Fruit fly (Drosophila melanogaster) whole organism, embryonic: ENCODE data around the gene CG5810.
A peak's percentile ranks its signal among the peaks of the same experiment; 100 is the strongest.

Experiments used
- Bdp1 ChIP-seq: fragments of 200-800 bp; sonication (Bioruptor generic); optimal IDR thresholded peaks from 3 replicates; lab custom pipeline; 2016; ENCODE audit warnings: missing biosample characterization, missing genetic modification characterization
- Blimp-1 ChIP-seq: fragments of 200-800 bp; sonication (Bioruptor generic); optimal IDR thresholded peaks from 3 replicates; lab custom pipeline; 2018; ENCODE audit warnings: missing biosample characterization, missing genetic modification characterization, mild to moderate bottlenecking, moderate library complexity, missing genetic modification reagents
- Bteb2 ChIP-seq: fragments of 200-800 bp; sonication (Bioruptor generic); optimal IDR thresholded peaks from 2 replicates; lab custom pipeline; 2016; ENCODE audit warnings: missing biosample characterization, missing genetic modification characterization
- CG12942 ChIP-seq: fragments of 200-800 bp; sonication (Bioruptor generic); optimal IDR thresholded peaks from 3 replicates; lab custom pipeline; 2016; ENCODE audit warnings: missing biosample characterization, missing genetic modification characterization
- CG13775 ChIP-seq: fragments of 200-800 bp; sonication (Bioruptor generic); optimal IDR thresholded peaks from 3 replicates; lab custom pipeline; 2017; ENCODE audit warnings: missing biosample characterization, mild to moderate bottlenecking, missing genetic modification characterization
- CG14014 ChIP-seq: fragments of 200-800 bp; sonication (Bioruptor generic); IDR thresholded peaks from 2 replicates; pipeline ENCODE4 v1.3.6; 2022; ENCODE audit warnings: missing biosample characterization, missing genetic modification characterization
- CG14860 ChIP-seq: fragments of 200-800 bp; sonication (Bioruptor generic); IDR thresholded peaks from 3 replicates; pipeline ENCODE4 v1.3.6; 2022; ENCODE audit warnings: missing biosample characterization, missing genetic modification characterization; ENCODE audit not compliant: partially characterized antibody
- CG18476 ChIP-seq: fragments of 200-800 bp; sonication (Bioruptor generic); optimal IDR thresholded peaks from 2 replicates; lab custom pipeline; 2016; ENCODE audit warnings: missing biosample characterization, mild to moderate bottlenecking, missing genetic modification characterization
- CG2889 ChIP-seq: fragments of 200-800 bp; sonication (Bioruptor generic); IDR thresholded peaks from 3 replicates; pipeline ENCODE4 v1.3.6; 2022; ENCODE audit warnings: missing biosample characterization, missing genetic modification characterization
- CG31388 ChIP-seq: fragments of 200-800 bp; sonication (Bioruptor generic); optimal IDR thresholded peaks from 2 replicates; lab custom pipeline; 2016; ENCODE audit warnings: missing biosample characterization, missing genetic modification characterization
- CG3281 ChIP-seq: fragments of 200-800 bp; sonication (Bioruptor generic); optimal IDR thresholded peaks from 3 replicates; lab custom pipeline; 2017; ENCODE audit warnings: missing biosample characterization, mild to moderate bottlenecking, missing genetic modification characterization
- CG33213 ChIP-seq: fragments of 200-800 bp; sonication (Bioruptor generic); optimal IDR thresholded peaks from 3 replicates; lab custom pipeline; 2016; ENCODE audit warnings: missing biosample characterization, missing genetic modification characterization
- CG34224 ChIP-seq: fragments of 200-800 bp; sonication (Bioruptor generic); IDR thresholded peaks from 3 replicates; pipeline ENCODE4 v1.3.6; 2022; ENCODE audit warnings: missing biosample characterization, missing genetic modification characterization; ENCODE audit not compliant: partially characterized antibody
- CG3995 ChIP-seq: fragments of 200-800 bp; sonication (Bioruptor generic); optimal IDR thresholded peaks from 3 replicates; lab custom pipeline; 2016; ENCODE audit warnings: missing biosample characterization, missing genetic modification characterization
- CG6254 ChIP-seq: fragments of 200-800 bp; sonication (Bioruptor generic); optimal IDR thresholded peaks from 3 replicates; lab custom pipeline; 2017; ENCODE audit warnings: mild to moderate bottlenecking, missing biosample characterization, missing genetic modification reagents, missing genetic modification characterization
- CG7556 ChIP-seq: fragments of 200-800 bp; sonication (Bioruptor generic); optimal IDR thresholded peaks from 2 replicates; lab custom pipeline; 2017; ENCODE audit warnings: missing biosample characterization, mild to moderate bottlenecking, missing genetic modification characterization
- CG8290 ChIP-seq, 3 experiments: fragments of 200-800 bp; sonication (Bioruptor generic); optimal IDR thresholded peaks; 2 replicates each; lab custom pipeline; 2016 to 2019; ENCODE audit warnings: missing biosample characterization in 3 of 3, missing genetic modification characterization in 3 of 3, mild to moderate bottlenecking in 2 of 3, moderate library complexity in 1 of 3
- CG9932 ChIP-seq: fragments of 200-800 bp; sonication (Bioruptor generic); IDR thresholded peaks from 2 replicates; pipeline ENCODE4 v1.3.6; 2022; ENCODE audit warnings: missing biosample characterization, missing genetic modification characterization
- Drgx ChIP-seq: fragments of 200-800 bp; sonication (Bioruptor generic); IDR thresholded peaks from 2 replicates; pipeline ENCODE4 v1.3.6; 2022; ENCODE audit warnings: missing biosample characterization, missing genetic modification characterization
- Fer1 ChIP-seq: fragments of 200-800 bp; sonication (Bioruptor generic); optimal IDR thresholded peaks from 2 replicates; lab custom pipeline; 2017; ENCODE audit warnings: missing biosample characterization, mild to moderate bottlenecking, missing genetic modification characterization
- H2.0 ChIP-seq: fragments of 200-800 bp; sonication (Bioruptor generic); IDR thresholded peaks from 2 replicates; pipeline ENCODE4 v1.3.6; 2022; ENCODE audit warnings: missing biosample characterization, missing genetic modification characterization
- Hr78 ChIP-seq, 2 experiments: fragments of 200-800 bp in 1 of 2; fragments of >200 bp in 1 of 2; sonication (Bioruptor generic) in 1 of 2; optimal IDR thresholded peaks; 2 replicates each; lab custom pipeline; 2017 to 2019; ENCODE audit warnings: missing biosample characterization in 2 of 2, missing genetic modification characterization in 2 of 2, mild to moderate bottlenecking in 1 of 2, moderate library complexity in 1 of 2
- Med ChIP-seq: fragments of 200-800 bp; sonication (Bioruptor generic); peaks from one replicate; lab custom pipeline; 2016; ENCODE audit warnings: missing biosample characterization, missing genetic modification characterization, mild to moderate bottlenecking, inconsistent platforms, moderate library complexity
- Mes4 ChIP-seq: fragments of 200-800 bp; sonication (Bioruptor generic); optimal IDR thresholded peaks from 2 replicates; lab custom pipeline; 2016; ENCODE audit warnings: missing biosample characterization, missing genetic modification characterization
- Nf-YB ChIP-seq: fragments of 200-800 bp; sonication (Bioruptor generic); optimal IDR thresholded peaks from 3 replicates; lab custom pipeline; 2019; ENCODE audit warnings: missing biosample characterization, mild to moderate bottlenecking, missing genetic modification characterization, moderate library complexity
- NfI ChIP-seq: fragments of 200-800 bp; sonication (Bioruptor generic); optimal IDR thresholded peaks from 3 replicates; lab custom pipeline; 2018; ENCODE audit warnings: missing biosample characterization, mild to moderate bottlenecking, missing genetic modification characterization, moderate library complexity
- Oli ChIP-seq: fragments of 200-800 bp; sonication (Bioruptor generic); optimal IDR thresholded peaks from 2 replicates; lab custom pipeline; 2018; ENCODE audit warnings: missing biosample characterization, mild to moderate bottlenecking, missing genetic modification characterization, moderate library complexity
- Rfx ChIP-seq: fragments of 200-800 bp; sonication (Bioruptor generic); IDR thresholded peaks from 2 replicates; pipeline ENCODE4 v1.3.6; 2022; ENCODE audit warnings: missing biosample characterization, missing genetic modification characterization
- Sox102F ChIP-seq: fragments of 200-800 bp; sonication (Bioruptor generic); optimal IDR thresholded peaks from 2 replicates; lab custom pipeline; 2018; ENCODE audit warnings: missing biosample characterization, mild to moderate bottlenecking, missing genetic modification characterization, moderate library complexity
- Ssrp ChIP-seq: fragments of 200-800 bp; sonication (Bioruptor generic); optimal IDR thresholded peaks from 2 replicates; lab custom pipeline; 2018; ENCODE audit warnings: missing biosample characterization, mild to moderate bottlenecking, missing genetic modification characterization, moderate library complexity
- cato ChIP-seq: fragments of 200-800 bp; sonication (Bioruptor generic); optimal IDR thresholded peaks from 2 replicates; lab custom pipeline; 2016; ENCODE audit warnings: missing biosample characterization, missing genetic modification characterization, borderline replicate concordance
- chinmo ChIP-seq: fragments of 200-800 bp; sonication (Bioruptor generic); IDR thresholded peaks from 4 replicates; pipeline ENCODE4 v1.3.6; 2022; ENCODE audit warnings: missing biosample characterization, missing genetic modification characterization; ENCODE audit not compliant: partially characterized antibody
- cwo ChIP-seq: fragments of 200-800 bp; sonication (Bioruptor generic); optimal IDR thresholded peaks from 3 replicates; lab custom pipeline; 2017; ENCODE audit warnings: missing biosample characterization, missing genetic modification characterization, mild to moderate bottlenecking, moderate library complexity, missing genetic modification reagents
- dmrt99B ChIP-seq: fragments of 200-800 bp; sonication (Bioruptor generic); optimal IDR thresholded peaks from 2 replicates; lab custom pipeline; 2018; ENCODE audit warnings: missing biosample characterization, mild to moderate bottlenecking, missing genetic modification characterization, moderate library complexity
- dysf ChIP-seq: fragments of 200-800 bp; sonication (Bioruptor generic); IDR thresholded peaks from 3 replicates; pipeline ENCODE4 v1.3.6; 2022; ENCODE audit warnings: missing biosample characterization, missing genetic modification characterization
- ems ChIP-seq: fragments of 200-800 bp; sonication (Bioruptor generic); optimal IDR thresholded peaks from 3 replicates; lab custom pipeline; 2016; ENCODE audit warnings: missing biosample characterization, missing genetic modification characterization
- eyg ChIP-seq: fragments of 200-800 bp; sonication (Bioruptor generic); optimal IDR thresholded peaks from 3 replicates; lab custom pipeline; 2016; ENCODE audit warnings: missing biosample characterization, missing genetic modification characterization
- gsb ChIP-seq: fragments of 200-800 bp; sonication (Bioruptor generic); IDR thresholded peaks from 2 replicates; pipeline ENCODE4 v1.3.6; 2022; ENCODE audit warnings: missing biosample characterization, missing genetic modification characterization
- gt ChIP-seq: fragments of 200-800 bp; sonication (Bioruptor generic); IDR thresholded peaks from 2 replicates; pipeline ENCODE4 v1.3.6; 2022; ENCODE audit warnings: missing biosample characterization, missing genetic modification characterization
- hth ChIP-seq: fragments of >200 bp; optimal IDR thresholded peaks from 2 replicates; lab custom pipeline; 2017; ENCODE audit warnings: inconsistent platforms
- pan ChIP-seq, 4 experiments: fragments of >200 bp in 3 of 4; fragments of 200-800 bp in 1 of 4; sonication (Bioruptor generic) in 1 of 4; optimal IDR thresholded peaks in 3 of 4; IDR thresholded peaks in 1 of 4; 2 replicates each; pipeline versions ENCODE4 v1.3.6 to Lab custom; 2017 to 2022; ENCODE audit warnings: missing biosample characterization in 2 of 4, missing genetic modification characterization in 2 of 4, mixed read lengths in 1 of 4
- prd ChIP-seq, 3 experiments: fragments of >200 bp in 2 of 3; fragments of 200-800 bp in 1 of 3; sonication (Bioruptor generic) in 1 of 3; optimal IDR thresholded peaks in 2 of 3; IDR thresholded peaks in 1 of 3; 2 replicates in 2 of 3; 3 replicates in 1 of 3; pipeline versions ENCODE4 v1.3.6 to Lab custom; 2017 to 2022; ENCODE audit warnings: missing biosample characterization in 1 of 3, missing genetic modification characterization in 1 of 3
- sqz ChIP-seq: fragments of 200-800 bp; sonication (Bioruptor generic); optimal IDR thresholded peaks from 3 replicates; lab custom pipeline; 2018; ENCODE audit warnings: missing biosample characterization, mild to moderate bottlenecking, missing genetic modification characterization
- z ChIP-seq: fragments of 200-800 bp; sonication (Bioruptor generic); IDR thresholded peaks from 3 replicates; pipeline ENCODE4 v1.3.6; 2022; ENCODE audit warnings: missing biosample characterization, missing genetic modification characterization
- zen2 ChIP-seq: fragments of 200-800 bp; sonication (Bioruptor generic); IDR thresholded peaks from 3 replicates; pipeline ENCODE4 v1.3.6; 2022; ENCODE audit warnings: missing biosample characterization, missing genetic modification characterization; ENCODE audit not compliant: partially characterized antibody

The CG5810 gene

DNA sequence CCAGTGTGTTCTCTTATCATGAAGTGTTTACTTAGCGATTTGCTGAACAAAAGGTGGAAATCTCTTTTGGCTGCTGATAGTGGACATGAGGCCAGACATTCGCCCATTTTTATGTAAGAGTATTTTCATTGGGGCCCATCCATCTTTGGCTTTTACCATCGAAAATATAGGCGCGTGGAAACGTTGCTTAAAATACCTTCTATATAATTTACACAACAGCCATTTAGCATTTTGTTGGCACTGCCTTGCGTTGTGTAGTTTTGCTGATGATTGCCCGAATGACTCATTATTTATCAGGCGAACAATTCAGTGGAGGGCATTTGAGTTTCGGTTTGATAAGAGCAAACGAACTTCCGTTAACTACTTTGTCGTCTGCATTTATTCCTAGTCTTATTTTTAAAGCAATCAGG is 2.0 kb upstream of the CG5810 start (continued):
- TF ChIP-seq H2.0 (GFP tag; lab: Robert Waterston, UW) (peak; percentile 71), Sox102F (GFP tag; lab: Kevin White, UChicago) (peak; percentile 40), Bdp1 (GFP tag; lab: Kevin White, UChicago) (peak; percentile 1), Rfx (peak; percentile 51; the same call in 1 of the 2 replicates), Mes4 (GFP tag; lab: Kevin White, UChicago) (peak; percentile 22), Ssrp (tag; lab: Kevin White, UChicago) (no peak), CG31388 (GFP tag; lab: Kevin White, UChicago) (no peak), hth (lab: Kevin White, UChicago) (no peak), CG13775 (peak; percentile 30), CG7556 (peak; percentile 10), Oli (tag; lab: Kevin White, UChicago) (peak; percentile 51), CG2889 (GFP tag; lab: Robert Waterston, UW) (no peak), CG12942 (peak; percentile 5), CG18476 (GFP tag; lab: Kevin White, UChicago) (no peak), dmrt99B (tag; lab: Kevin White, UChicago) (peak; percentile 53), CG6254 (GFP tag; lab: Kevin White, UChicago) (no peak), pan (optimal IDR thresholded peaks at IDR 0.05; lab: Kevin White, UChicago) (no peak), pan (GFP tag; optimal IDR thresholded peaks at IDR 0.05 in 1 of 2, IDR thresholded peaks at IDR 0.05 in 1 of 2) (peak in 1 of 2 experiments; percentile 45), Fer1 (peak; percentile 53), cato (GFP tag; lab: Kevin White, UChicago) (no peak), Nf-YB (GFP tag; lab: Kevin White, UChicago) (no peak), CG8290 (GFP tag; optimal IDR thresholded peaks at IDR 0.05; lab: Kevin White, UChicago) (no peak), CG8290 (tag; optimal IDR thresholded peaks at IDR 0.05; lab: Kevin White, UChicago) (peak in 1 of 2 experiments; percentile 87), ems (GFP tag; lab: Kevin White, UChicago) (no peak), CG33213 (GFP tag; lab: Kevin White, UChicago) (no peak), Hr78 (GFP tag; optimal IDR thresholded peaks at IDR 0.05; lab: Kevin White, UChicago) (no peak), eyg (no peak), gt (GFP tag; lab: Robert Waterston, UW) (no peak), CG3281 (GFP tag; lab: Kevin White, UChicago) (no peak), zen2 (GFP tag; lab: Robert Waterston, UW) (no peak), prd (optimal IDR thresholded peaks at IDR 0.05; lab: Kevin White, UChicago) (no peak), prd (GFP tag; IDR thresholded peaks at IDR 0.05; lab: Robert Waterston, UW) (peak; percentile 53; the same call in 1 of the 3 replicates)

DNA sequence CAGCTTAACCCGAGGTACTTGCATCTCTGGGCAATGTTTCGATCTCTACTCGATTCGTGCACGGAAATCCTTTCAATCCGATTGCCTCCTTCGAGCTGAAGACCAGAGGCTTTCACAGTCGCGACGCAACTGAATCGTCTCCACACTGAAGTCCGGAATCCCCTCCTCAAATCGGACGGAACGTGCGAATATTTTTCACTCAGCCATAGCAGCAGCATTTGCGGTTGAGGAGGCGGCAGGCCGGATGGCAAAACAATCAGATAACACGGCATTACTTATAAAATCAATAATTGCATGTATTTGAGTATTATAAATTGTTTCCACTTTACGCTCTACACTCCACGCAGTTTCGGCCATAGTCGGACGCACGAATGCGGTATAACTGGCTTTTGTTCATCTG is 4.5 kb downstream of the CG5810 start, which contains the start of gene Snmp1:
Snmp1 (minus strand) TSS at position 101 of the 400 bp plus-strand sequence.
- TF ChIP-seq Med (GFP tag; lab: Kevin White, UChicago) = peak; percentile 18
- no peak for TF ChIP-seq CG14860 (GFP tag; lab: Robert Waterston, UW)

DNA sequence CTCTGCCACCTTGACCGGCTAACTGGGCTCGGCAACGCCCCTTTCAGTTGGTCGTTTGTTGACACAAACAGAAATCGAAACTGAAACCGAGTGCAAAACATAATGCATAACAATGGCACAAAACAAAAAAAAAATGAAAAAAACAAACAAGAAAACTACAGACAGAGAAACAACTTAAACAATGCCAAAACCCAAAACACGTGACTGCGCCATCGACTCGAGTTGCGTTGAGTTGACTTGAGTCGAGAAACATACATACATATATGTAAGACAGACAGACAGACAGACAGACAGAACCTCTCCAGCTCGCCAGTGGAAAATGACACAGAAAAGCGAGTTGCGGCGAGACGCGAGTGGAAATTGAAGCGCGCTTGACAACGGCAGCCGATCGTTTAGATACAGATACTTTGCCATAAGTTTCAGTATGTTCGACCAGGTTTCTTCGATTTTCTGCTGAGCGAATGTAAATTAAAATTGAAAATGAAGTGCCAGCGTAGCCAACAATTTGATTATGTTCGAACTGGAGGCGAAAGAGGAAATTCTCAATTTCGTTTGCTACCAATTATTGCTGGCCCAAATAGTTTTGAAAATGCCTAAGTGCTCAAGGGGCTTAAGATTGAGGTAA is 6.1 kb downstream of the CG5810 start:
- no peak for TF ChIP-seq dysf
- TF ChIP-seq cwo (GFP tag; lab: Kevin White, UChicago) = peak; percentile 85
- 0 out of 2 replicates have a peak, but pooled peaks have one; percentile 6 for TF ChIP-seq CG14014 (GFP tag; lab: Robert Waterston, UW)
- TF ChIP-seq z (GFP tag; lab: Robert Waterston, UW) = 0 out of 3 replicates have a peak, but pooled peaks have one; percentile 43
- TF ChIP-seq CG3995 (GFP tag; lab: Kevin White, UChicago) = no peak
- peak; percentile 86; the same call in 3 of the 4 replicates for TF ChIP-seq chinmo
- no peak for TF ChIP-seq NfI (GFP tag; lab: Kevin White, UChicago)
- 0 out of 3 replicates have a peak, but pooled peaks have one; percentile 13 for TF ChIP-seq CG34224 (GFP tag; lab: Robert Waterston, UW)
- TF ChIP-seq Blimp-1 = peak; percentile 32
- no peak for TF ChIP-seq gsb (GFP tag; lab: Robert Waterston, UW)
- TF ChIP-seq CG9932 = 0 out of 2 replicates have a peak, but pooled peaks have one; percentile 12
- peak; percentile 47; the same call in 1 of the 2 replicates for TF ChIP-seq Drgx (GFP tag; lab: Robert Waterston, UW)
- TF ChIP-seq Bteb2 (GFP tag; lab: Kevin White, UChicago) = no peak
- TF ChIP-seq sqz (GFP tag; lab: Kevin White, UChicago) = no peak
